Fruit fly (Drosophila melanogaster) whole organism, wandering third instar larva: ENCODE measurements around the gene CheA86a.

ENCODE experiments used
- Abd-B ChIP-seq: fragments of >200 bp; optimal IDR thresholded peaks from 2 replicates; lab custom pipeline; 2017; ENCODE audit warnings: missing biosample characterization, missing genetic modification characterization
- CG32264 ChIP-seq: fragments of 200-800 bp; sonication (Bioruptor generic); optimal IDR thresholded peaks from 2 replicates; lab custom pipeline; 2016; ENCODE audit warnings: missing biosample characterization, missing genetic modification characterization
- CrebA ChIP-seq: fragments of 200-800 bp; sonication (Bioruptor generic); optimal IDR thresholded peaks from 2 replicates; lab custom pipeline; 2016; ENCODE audit warnings: missing biosample characterization, mild to moderate bottlenecking, missing genetic modification characterization, borderline replicate concordance
- Dfd ChIP-seq: fragments of >200 bp; optimal IDR thresholded peaks from 2 replicates; lab custom pipeline; 2017; ENCODE audit warnings: missing biosample characterization, missing genetic modification characterization
- Hnf4 ChIP-seq: fragments of 200-800 bp; sonication (Bioruptor generic); optimal IDR thresholded peaks from 2 replicates; lab custom pipeline; 2016; ENCODE audit warnings: missing biosample characterization, mild to moderate bottlenecking, missing genetic modification characterization
- Hr78 ChIP-seq: fragments of >200 bp; optimal IDR thresholded peaks from 2 replicates; lab custom pipeline; 2017; ENCODE audit warnings: missing biosample characterization, missing genetic modification characterization
- Jra ChIP-seq: sonication (Bioruptor generic); optimal IDR thresholded peaks from 2 replicates; lab custom pipeline; 2016; ENCODE audit warnings: missing biosample characterization, missing genetic modification characterization
- OdsH ChIP-seq: fragments of 200-800 bp; sonication (Bioruptor generic); optimal IDR thresholded peaks from 2 replicates; lab custom pipeline; 2016; ENCODE audit warnings: missing biosample characterization, mild to moderate bottlenecking, missing genetic modification characterization
- br ChIP-seq: fragments of 200-800 bp; sonication (Bioruptor generic); optimal IDR thresholded peaks from 2 replicates; lab custom pipeline; 2016; ENCODE audit warnings: missing biosample characterization, missing genetic modification characterization
- ey ChIP-seq: fragments of 200-800 bp; sonication (Bioruptor generic); optimal IDR thresholded peaks from 2 replicates; lab custom pipeline; 2016; ENCODE audit warnings: missing biosample characterization, missing genetic modification characterization
- fru ChIP-seq: fragments of 200-800 bp; sonication (Bioruptor generic); optimal IDR thresholded peaks from 3 replicates; lab custom pipeline; 2016; ENCODE audit warnings: missing biosample characterization, mild to moderate bottlenecking, missing genetic modification characterization
- psq ChIP-seq: fragments of 200-800 bp; sonication (Bioruptor generic); optimal IDR thresholded peaks from 3 replicates; lab custom pipeline; 2017; ENCODE audit warnings: missing biosample characterization, mild to moderate bottlenecking, missing genetic modification characterization, moderate library complexity
- woc ChIP-seq: sonication (Bioruptor generic); optimal IDR thresholded peaks from 2 replicates; lab custom pipeline; 2016; ENCODE audit warnings: missing biosample characterization, mild to moderate bottlenecking, missing genetic modification characterization

dm6 chr3R:11136877-11137276, 8.2 kb downstream of the CheA86a start, which contains the start of gene mAcon2:
- no peak for TF ChIP-seq Hr78 (GFP tag; lab: Kevin White, UChicago)
- TF ChIP-seq fru: no peak
- TF ChIP-seq Abd-B (GFP tag; lab: Kevin White, UChicago): no peak
- no peak for TF ChIP-seq br
- TF ChIP-seq Jra: no peak
- TF ChIP-seq CG32264 (GFP tag; lab: Kevin White, UChicago): no peak
- TF ChIP-seq Dfd (GFP tag; lab: Kevin White, UChicago): no peak
- no peak for TF ChIP-seq woc (GFP tag; lab: Kevin White, UChicago)
- no peak for TF ChIP-seq psq
- no peak for TF ChIP-seq Hnf4
- TF ChIP-seq OdsH (GFP tag; lab: Kevin White, UChicago): no peak
- TF ChIP-seq CrebA (GFP tag; lab: Kevin White, UChicago): no peak
- TF ChIP-seq ey (GFP tag; lab: Kevin White, UChicago): no peak
